Worm (Caenorhabditis elegans) whole organism, L1 larva: Measurements from ENCODE around the gene isy-1.

Source experiments
- C16A3.4 ChIP-seq: fragments of 150-350 bp; optimal IDR thresholded peaks from 2 replicates; lab custom pipeline; 2014; ENCODE audit warnings: missing biosample characterization, missing genetic modification characterization
- aha-1 ChIP-seq: fragments of 150-350 bp; optimal IDR thresholded peaks from 2 replicates; lab custom pipeline; 2014; ENCODE audit warnings: missing biosample characterization, missing genetic modification characterization
- alr-1 ChIP-seq: fragments of 200-800 bp; sonication (Bioruptor generic); optimal IDR thresholded peaks from 2 replicates; lab custom pipeline; 2018; ENCODE audit warnings: borderline replicate concordance, mild to moderate bottlenecking, missing genetic modification characterization, missing compliant biosample characterization
- aly-2 ChIP-seq: fragments of 150-350 bp; optimal IDR thresholded peaks from 2 replicates; lab custom pipeline; 2014; ENCODE audit warnings: missing biosample characterization, missing genetic modification characterization
- ama-1 ChIP-seq: fragments of 150-350 bp; optimal IDR thresholded peaks from 2 replicates; lab custom pipeline; 2014
- ceh-63 ChIP-seq: fragments of 200-800 bp; sonication (Bioruptor generic); optimal IDR thresholded peaks from 2 replicates; lab custom pipeline; 2018; ENCODE audit warnings: mild to moderate bottlenecking, missing genetic modification characterization, missing compliant biosample characterization
- ceh-82 ChIP-seq, 3 experiments: fragments of 150-350 bp in 1 of 3; sonication (generic microtip) in 2 of 3; optimal IDR thresholded peaks; 2 replicates each; lab custom pipeline; 2014 to 2017; ENCODE audit warnings: missing biosample characterization in 3 of 3, missing genetic modification characterization in 3 of 3
- ces-1 ChIP-seq: fragments of 150-350 bp; optimal IDR thresholded peaks from 2 replicates; lab custom pipeline; 2014; ENCODE audit warnings: missing biosample characterization, missing genetic modification reagents, missing genetic modification characterization
- dsc-1 ChIP-seq: sonication (generic microtip); optimal IDR thresholded peaks from 2 replicates; lab custom pipeline; 2016; ENCODE audit warnings: mild to moderate bottlenecking, missing genetic modification characterization, missing compliant biosample characterization
- egl-13 ChIP-seq: sonication (generic microtip); optimal IDR thresholded peaks from 2 replicates; lab custom pipeline; 2016; ENCODE audit warnings: missing genotype, missing genetic modification reagents, missing genetic modification characterization, missing compliant biosample characterization
- hlh-17 ChIP-seq: fragments of 200-800 bp; sonication (Bioruptor generic); optimal IDR thresholded peaks from 2 replicates; lab custom pipeline; 2018; ENCODE audit warnings: missing genetic modification characterization, mild to moderate bottlenecking, missing compliant biosample characterization, moderate library complexity, borderline replicate concordance
- hlh-4 ChIP-seq: sonication (generic microtip); optimal IDR thresholded peaks from 2 replicates; lab custom pipeline; 2016; ENCODE audit warnings: mild to moderate bottlenecking, missing genetic modification characterization, missing compliant biosample characterization
- isw-1 ChIP-seq: fragments of 200-800 bp; sonication (Bioruptor generic); IDR thresholded peaks from 2 replicates; pipeline ENCODE4 v1.3.6; 2022; ENCODE audit warnings: missing genetic modification characterization, missing compliant biosample characterization
- lin-14 ChIP-seq: fragments of 200-800 bp; sonication (Bioruptor generic); optimal IDR thresholded peaks from 2 replicates; lab custom pipeline; 2018; ENCODE audit warnings: mild to moderate bottlenecking, missing genetic modification characterization, moderate library complexity, missing compliant biosample characterization
- lsy-2 ChIP-seq, 2 experiments: fragments of 150-350 bp; optimal IDR thresholded peaks; 2 replicates each; lab custom pipeline; 2014; ENCODE audit warnings: missing biosample characterization in 2 of 2, missing genetic modification characterization in 2 of 2
- mdl-1 ChIP-seq, 2 experiments: fragments of 150-350 bp; optimal IDR thresholded peaks; 2 replicates each; lab custom pipeline; 2014 to 2017; ENCODE audit warnings: missing biosample characterization in 2 of 2, missing genetic modification characterization in 2 of 2, inconsistent platforms in 1 of 2
- mef-2 ChIP-seq: fragments of 150-350 bp; optimal IDR thresholded peaks from 2 replicates; lab custom pipeline; 2014; ENCODE audit warnings: missing biosample characterization, missing genetic modification characterization
- mep-1 ChIP-seq: fragments of 150-350 bp; optimal IDR thresholded peaks from 2 replicates; lab custom pipeline; 2014; ENCODE audit warnings: missing biosample characterization, missing genetic modification characterization
- nhr-11 ChIP-seq: fragments of 150-350 bp; optimal IDR thresholded peaks from 2 replicates; lab custom pipeline; 2014; ENCODE audit warnings: missing biosample characterization, missing genetic modification characterization
- nhr-12 ChIP-seq: sonication (generic microtip); optimal IDR thresholded peaks from 2 replicates; lab custom pipeline; 2017; ENCODE audit warnings: missing biosample characterization, missing genetic modification characterization
- nhr-19 ChIP-seq: fragments of 200-800 bp; sonication (Bioruptor generic); conservative IDR thresholded peaks from 2 replicates; pipeline ENCODE4 v1.3.6; 2022; ENCODE audit warnings: missing genetic modification characterization, missing compliant biosample characterization
- nhr-20 ChIP-seq: sonication (generic microtip); optimal IDR thresholded peaks from 2 replicates; lab custom pipeline; 2016; ENCODE audit warnings: mild to moderate bottlenecking, missing genetic modification characterization, missing compliant biosample characterization
- nhr-237 ChIP-seq: fragments of 150-350 bp; optimal IDR thresholded peaks from 2 replicates; lab custom pipeline; 2014; ENCODE audit warnings: missing biosample characterization, missing genetic modification characterization
- nhr-47 ChIP-seq: sonication (generic microtip); optimal IDR thresholded peaks from 2 replicates; lab custom pipeline; 2016; ENCODE audit warnings: mild to moderate bottlenecking, missing genetic modification characterization, moderate library complexity, missing compliant biosample characterization
- nhr-71 ChIP-seq: sonication (generic microtip); optimal IDR thresholded peaks from 2 replicates; lab custom pipeline; 2016; ENCODE audit warnings: mild to moderate bottlenecking, missing genetic modification characterization, moderate library complexity, missing compliant biosample characterization
- nhr-84 ChIP-seq: sonication (generic microtip); optimal IDR thresholded peaks from 2 replicates; lab custom pipeline; 2017; ENCODE audit warnings: missing biosample characterization, missing genetic modification characterization
- pag-3 ChIP-seq: sonication (generic microtip); optimal IDR thresholded peaks from 2 replicates; lab custom pipeline; 2017; ENCODE audit warnings: missing genetic modification characterization, mild to moderate bottlenecking, missing compliant biosample characterization, antibody characterized with exemption, borderline replicate concordance; ENCODE audit not compliant: insufficient read depth
- pax-3 ChIP-seq: fragments of 200-800 bp; sonication (Bioruptor generic); optimal IDR thresholded peaks from 2 replicates; lab custom pipeline; 2018; ENCODE audit warnings: mild to moderate bottlenecking, missing genetic modification characterization, moderate library complexity, missing compliant biosample characterization
- pqm-1 ChIP-seq: sonication (generic microtip); optimal IDR thresholded peaks from 3 replicates; lab custom pipeline; 2017; ENCODE audit warnings: missing biosample characterization, missing genetic modification characterization
- rnt-1 ChIP-seq: sonication (generic microtip); optimal IDR thresholded peaks from 2 replicates; lab custom pipeline; 2016; ENCODE audit warnings: mild to moderate bottlenecking, missing genetic modification characterization, moderate library complexity, missing compliant biosample characterization
- skn-1 ChIP-seq: fragments of 150-350 bp; optimal IDR thresholded peaks from 2 replicates; lab custom pipeline; 2014; ENCODE audit warnings: missing biosample characterization, missing genetic modification characterization
- snu-23 ChIP-seq: sonication (generic microtip); optimal IDR thresholded peaks from 2 replicates; lab custom pipeline; 2016; ENCODE audit warnings: missing genetic modification characterization, missing compliant biosample characterization
- sptf-1 ChIP-seq: fragments of 150-350 bp; optimal IDR thresholded peaks from 2 replicates; lab custom pipeline; 2014; ENCODE audit warnings: missing biosample characterization, missing genetic modification characterization
- sup-37 ChIP-seq: fragments of 200-800 bp; sonication (Bioruptor generic); optimal IDR thresholded peaks from 2 replicates; lab custom pipeline; 2018; ENCODE audit warnings: mild to moderate bottlenecking, missing genetic modification characterization, missing compliant biosample characterization
- swsn-7 ChIP-seq: sonication (generic microtip); optimal IDR thresholded peaks from 2 replicates; lab custom pipeline; 2016; ENCODE audit warnings: missing genetic modification characterization, missing compliant biosample characterization
- tbx-2 ChIP-seq: sonication (generic microtip); optimal IDR thresholded peaks from 2 replicates; lab custom pipeline; 2016; ENCODE audit warnings: missing genetic modification characterization, missing compliant biosample characterization
- tlp-1 ChIP-seq: fragments of 150-350 bp; optimal IDR thresholded peaks from 2 replicates; lab custom pipeline; 2014; ENCODE audit warnings: missing biosample characterization, missing genetic modification characterization
- unc-130 ChIP-seq: fragments of 150-350 bp; optimal IDR thresholded peaks from 2 replicates; lab custom pipeline; 2017; ENCODE audit warnings: missing biosample characterization, missing genetic modification characterization, inconsistent platforms
- unc-62 ChIP-seq: fragments of 150-350 bp; optimal IDR thresholded peaks from 2 replicates; lab custom pipeline; 2014; ENCODE audit warnings: missing biosample characterization, missing genetic modification reagents, missing genetic modification characterization
- vab-15 ChIP-seq: sonication (generic microtip); optimal IDR thresholded peaks from 2 replicates; lab custom pipeline; 2017; ENCODE audit warnings: missing genotype, mild to moderate bottlenecking, missing genetic modification characterization, missing compliant biosample characterization
- xbp-1 ChIP-seq: sonication (generic microtip); optimal IDR thresholded peaks from 2 replicates; lab custom pipeline; 2016; ENCODE audit warnings: missing genetic modification characterization, missing compliant biosample characterization
- ztf-11 ChIP-seq, 2 experiments: sonication (generic microtip); optimal IDR thresholded peaks; 2 replicates each; lab custom pipeline; 2016 to 2017; ENCODE audit warnings: missing genetic modification characterization in 2 of 2, missing biosample characterization in 1 of 2, missing compliant biosample characterization in 1 of 2
- ztf-4 ChIP-seq: fragments of 150-350 bp; optimal IDR thresholded peaks from 2 replicates; lab custom pipeline; 2014; ENCODE audit warnings: missing biosample characterization, missing genetic modification characterization

Gene isy-1

DNA sequence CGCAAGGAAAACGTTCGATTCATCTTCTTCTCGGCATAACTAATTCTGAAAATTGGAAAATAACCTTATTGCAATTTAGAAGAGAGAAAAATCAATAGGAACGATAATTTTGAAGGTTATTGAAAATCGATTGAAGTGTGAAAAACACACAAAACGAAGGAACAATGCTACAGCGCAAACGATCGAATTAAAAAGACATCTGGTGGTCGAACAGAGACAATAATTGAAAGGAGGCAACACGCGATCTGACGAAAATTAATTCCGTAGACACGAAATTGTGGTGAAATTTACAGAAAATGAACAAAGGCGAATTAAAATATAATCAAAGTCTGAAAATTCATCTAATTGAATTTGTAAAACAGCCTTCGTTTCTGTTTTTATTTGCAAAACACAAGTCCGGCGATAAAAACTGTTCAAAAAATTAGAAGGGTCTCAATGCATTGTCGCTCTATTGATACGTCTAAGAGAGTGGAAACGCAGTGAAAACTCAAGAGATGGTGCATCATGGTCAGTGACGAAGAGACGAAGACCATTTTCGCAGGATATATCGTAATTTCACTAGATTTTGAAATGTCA, 39.0 kb upstream of the isy-1 start, which contains the start of gene pak-2 (continued):
- TF ChIP-seq sptf-1 (tag; lab: Kevin White, UChicago) (no peak), unc-62 (GFP tag; lab: Kevin White, UChicago) (no peak), dsc-1 (tag; lab: Kevin White, UChicago) (peak; percentile 85), nhr-20 (tag; lab: Kevin White, UChicago) (peak; percentile 90), alr-1 (tag; lab: Kevin White, UChicago) (no peak), snu-23 (GFP tag; lab: Kevin White, UChicago) (peak; percentile 91), mef-2 (tag; lab: Kevin White, UChicago) (no peak), swsn-7 (tag; lab: Kevin White, UChicago) (peak; percentile 80), pag-3 (tag; lab: Kevin White, UChicago) (no peak), mdl-1 (tag; optimal IDR thresholded peaks at IDR 0.05; lab: Kevin White, UChicago) (peak in 1 of 2 experiments; percentile 18), lin-14 (GFP tag; lab: Kevin White, UChicago) (peak; percentile 95), ceh-63 (peak; percentile 87), pax-3 (tag; lab: Kevin White, UChicago) (peak; percentile 94), ztf-11 (tag; optimal IDR thresholded peaks at IDR 0.05; lab: Kevin White, UChicago) (peak in 1 of 2 experiments; percentile 88), ama-1 (lab: Kevin White, UChicago) (no peak), hlh-4 (tag; lab: Kevin White, UChicago) (peak; percentile 39), nhr-47 (tag; lab: Kevin White, UChicago) (peak; percentile 90), nhr-71 (tag; lab: Kevin White, UChicago) (peak; percentile 93), tbx-2 (tag; lab: Kevin White, UChicago) (peak; percentile 85), sup-37 (no peak), rnt-1 (tag; lab: Kevin White, UChicago) (peak; percentile 88), pqm-1 (tag; lab: Kevin White, UChicago) (no peak), vab-15 (tag; lab: Kevin White, UChicago) (peak; percentile 91), ces-1 (GFP tag; lab: Kevin White, UChicago) (no peak), aha-1 (tag; lab: Kevin White, UChicago) (no peak), skn-1 (tag; lab: Kevin White, UChicago) (peak; percentile 38), isw-1 (peak; percentile 87), mep-1 (peak; percentile 71), nhr-84 (tag; lab: Kevin White, UChicago) (no peak), nhr-11 (tag; lab: Kevin White, UChicago) (no peak), hlh-17 (GFP tag; lab: Kevin White, UChicago) (no peak), nhr-237 (tag; lab: Kevin White, UChicago) (peak; percentile 59)

DNA sequence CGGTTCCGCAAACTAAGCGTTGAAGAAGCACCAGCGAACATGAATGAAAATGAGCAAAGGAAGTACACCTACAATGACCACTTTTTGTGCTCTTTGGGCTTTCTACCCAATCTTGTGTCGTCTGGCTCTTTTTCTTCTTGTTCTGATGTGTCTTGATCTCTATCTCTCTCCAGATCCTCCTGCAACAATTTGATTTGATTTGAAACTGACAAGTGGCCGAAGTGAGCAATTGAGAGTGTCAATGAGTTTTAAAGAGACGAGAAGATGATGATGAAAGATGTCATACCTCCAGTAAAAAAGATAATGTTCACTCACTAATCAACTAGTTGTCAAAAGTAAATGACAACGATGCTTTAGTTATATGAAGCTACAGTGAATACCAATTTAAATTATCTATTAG, 34.2 kb upstream of the isy-1 start, which contains the start of gene pptr-2:
Gene pptr-2 (minus strand): TSS at position 184 of the 400 bp plus-strand sequence.
- TF ChIP-seq nhr-12 (no peak), aha-1 (tag; lab: Kevin White, UChicago) (no peak), nhr-71 (tag; lab: Kevin White, UChicago) (peak; percentile 64), pqm-1 (tag; lab: Kevin White, UChicago) (no peak), lsy-2 (tag; optimal IDR thresholded peaks at IDR 0.05; lab: Kevin White, UChicago) (peak in 1 of 2 experiments; percentile 1), rnt-1 (tag; lab: Kevin White, UChicago) (peak; percentile 60), nhr-84 (tag; lab: Kevin White, UChicago) (no peak), ces-1 (GFP tag; lab: Kevin White, UChicago) (no peak), C16A3.4 (tag; lab: Kevin White, UChicago) (no peak), lin-14 (GFP tag; lab: Kevin White, UChicago) (peak; percentile 70), ceh-82 (tag; optimal IDR thresholded peaks at IDR 0.05; lab: Kevin White, UChicago) (no peak), nhr-19 (GFP tag; lab: Robert Waterston, UW) (no peak), xbp-1 (tag; lab: Kevin White, UChicago) (no peak), ztf-4 (tag; lab: Kevin White, UChicago) (no peak), hlh-17 (GFP tag; lab: Kevin White, UChicago) (no peak), tlp-1 (no peak), unc-130 (tag; lab: Kevin White, UChicago) (no peak), aly-2 (tag; lab: Kevin White, UChicago) (no peak), egl-13 (tag; lab: Kevin White, UChicago) (no peak)
